Fruit fly (Drosophila melanogaster) whole organism, embryonic: ENCODE results near the gene CG14135.
A peak's percentile ranks its signal among the peaks of the same experiment; 100 is the strongest.

ENCODE experiments used
- Asciz ChIP-seq: fragments of 200-800 bp; sonication (Bioruptor generic); optimal IDR thresholded peaks from 2 replicates; lab custom pipeline; 2017; ENCODE audit warnings: missing biosample characterization, mild to moderate bottlenecking, missing genetic modification characterization, missing genetic modification reagents
- Awh ChIP-seq: fragments of 200-800 bp; sonication (Bioruptor generic); IDR thresholded peaks from 2 replicates; pipeline ENCODE4, ENCODE4 v1.3.6; 2022; ENCODE audit warnings: missing biosample characterization, missing genetic modification characterization
- Bdp1 ChIP-seq: fragments of 200-800 bp; sonication (Bioruptor generic); optimal IDR thresholded peaks from 3 replicates; lab custom pipeline; 2016; ENCODE audit warnings: missing biosample characterization, missing genetic modification characterization
- CG10274 ChIP-seq: fragments of 200-800 bp; sonication (Bioruptor generic); optimal IDR thresholded peaks from 3 replicates; lab custom pipeline; 2017; ENCODE audit warnings: missing biosample characterization, mild to moderate bottlenecking, missing genetic modification characterization
- CG10979 ChIP-seq: fragments of 200-800 bp; sonication (Bioruptor generic); optimal IDR thresholded peaks from 2 replicates; lab custom pipeline; 2018; ENCODE audit warnings: missing biosample characterization, mild to moderate bottlenecking, missing genetic modification characterization, moderate library complexity
- CG11093 ChIP-seq: fragments of 200-800 bp; sonication (Bioruptor generic); IDR thresholded peaks from 3 replicates; pipeline ENCODE4 v1.3.6; 2022; ENCODE audit warnings: missing biosample characterization, missing genetic modification characterization
- CG11247 ChIP-seq: fragments of 200-800 bp; sonication (Bioruptor generic); IDR thresholded peaks from 2 replicates; pipeline ENCODE4 v1.3.6; 2022; ENCODE audit warnings: missing biosample characterization, missing genetic modification characterization
- CG11456 ChIP-seq: fragments of 200-800 bp; sonication (Bioruptor generic); IDR thresholded peaks from 3 replicates; pipeline ENCODE4 v1.3.6; 2022; ENCODE audit warnings: missing biosample characterization, missing genetic modification characterization
- CG11504 ChIP-seq: fragments of 200-800 bp; sonication (Bioruptor generic); optimal IDR thresholded peaks from 3 replicates; lab custom pipeline; 2019; ENCODE audit warnings: missing biosample characterization, mild to moderate bottlenecking, missing genetic modification characterization, moderate library complexity
- CG11695 ChIP-seq: fragments of 200-800 bp; sonication (Bioruptor generic); IDR thresholded peaks from 3 replicates; pipeline ENCODE4 v1.3.6; 2022; ENCODE audit warnings: missing biosample characterization, missing genetic modification characterization
- CG17359 ChIP-seq: fragments of 200-800 bp; sonication (Bioruptor generic); optimal IDR thresholded peaks from 3 replicates; lab custom pipeline; 2018; ENCODE audit warnings: missing biosample characterization, mild to moderate bottlenecking, missing genetic modification characterization, moderate library complexity
- CG17829 ChIP-seq: fragments of 200-800 bp; optimal IDR thresholded peaks from 2 replicates; lab custom pipeline; 2019; ENCODE audit warnings: missing biosample characterization, mild to moderate bottlenecking, missing genetic modification characterization, moderate library complexity
- CG2678 ChIP-seq: fragments of 200-800 bp; sonication (Bioruptor generic); optimal IDR thresholded peaks from 3 replicates; lab custom pipeline; 2019; ENCODE audit warnings: missing biosample characterization, mild to moderate bottlenecking, missing genetic modification characterization, moderate library complexity
- CG2712 ChIP-seq: fragments of 200-800 bp; optimal IDR thresholded peaks from 3 replicates; lab custom pipeline; 2019; ENCODE audit warnings: missing biosample characterization, mild to moderate bottlenecking, missing genetic modification characterization, moderate library complexity
- CG31224 ChIP-seq: fragments of 200-800 bp; sonication (Bioruptor generic); IDR thresholded peaks from 2 replicates; pipeline ENCODE4 v1.3.6; 2022; ENCODE audit warnings: missing biosample characterization, missing genetic modification characterization
- CG32532 ChIP-seq: fragments of 200-800 bp; sonication (Bioruptor generic); IDR thresholded peaks from 2 replicates; pipeline ENCODE4 v1.3.6; 2022; ENCODE audit warnings: missing biosample characterization, missing genetic modification characterization
- CG34422 ChIP-seq: fragments of 200-800 bp; sonication (Bioruptor generic); IDR thresholded peaks from 3 replicates; pipeline ENCODE4 v1.3.6; 2022; ENCODE audit warnings: missing biosample characterization, missing genetic modification characterization
- CG5245 ChIP-seq: fragments of 200-800 bp; sonication (Bioruptor generic); optimal IDR thresholded peaks from 3 replicates; lab custom pipeline; 2016; ENCODE audit warnings: missing biosample characterization, missing genetic modification characterization
- CG6175 ChIP-seq: fragments of 200-800 bp; sonication (Bioruptor generic); IDR thresholded peaks from 3 replicates; pipeline ENCODE4 v1.3.6; 2022; ENCODE audit warnings: missing biosample characterization, missing genetic modification characterization
- CG6689 ChIP-seq: fragments of 200-800 bp; sonication (Bioruptor generic); IDR thresholded peaks from 2 replicates; pipeline ENCODE4 v1.3.6; 2022; ENCODE audit warnings: missing biosample characterization, missing genetic modification characterization
- CG8290 ChIP-seq, 3 experiments: fragments of 200-800 bp; sonication (Bioruptor generic); optimal IDR thresholded peaks; 2 replicates each; lab custom pipeline; 2016 to 2019; ENCODE audit warnings: missing biosample characterization in 3 of 3, missing genetic modification characterization in 3 of 3, mild to moderate bottlenecking in 2 of 3, moderate library complexity in 1 of 3
- CG9876 ChIP-seq: fragments of 200-800 bp; sonication (Bioruptor generic); optimal IDR thresholded peaks from 2 replicates; lab custom pipeline; 2016; ENCODE audit warnings: missing biosample characterization, missing genetic modification characterization
- Dip3 ChIP-seq: fragments of 200-800 bp; sonication (Bioruptor generic); optimal IDR thresholded peaks from 3 replicates; lab custom pipeline; 2016; ENCODE audit warnings: missing biosample characterization, missing genetic modification characterization
- ERR ChIP-seq: fragments of 200-800 bp; sonication (Bioruptor generic); optimal IDR thresholded peaks from 2 replicates; lab custom pipeline; 2016; ENCODE audit warnings: missing biosample characterization, missing genetic modification characterization
- Eip74EF ChIP-seq, 2 experiments: fragments of 200-800 bp in 1 of 2; fragments of >200 bp in 1 of 2; sonication (Bioruptor generic) in 1 of 2; optimal IDR thresholded peaks; 2 replicates each; lab custom pipeline; 2017 to 2019; ENCODE audit warnings: missing biosample characterization in 2 of 2, missing genetic modification characterization in 2 of 2, mild to moderate bottlenecking in 1 of 2, moderate library complexity in 1 of 2
- Ets97D ChIP-seq: fragments of 200-800 bp; sonication (Bioruptor generic); optimal IDR thresholded peaks from 3 replicates; lab custom pipeline; 2016; ENCODE audit warnings: missing biosample characterization, missing genetic modification characterization
- Fer1 ChIP-seq: fragments of 200-800 bp; sonication (Bioruptor generic); optimal IDR thresholded peaks from 2 replicates; lab custom pipeline; 2017; ENCODE audit warnings: missing biosample characterization, mild to moderate bottlenecking, missing genetic modification characterization
- H2.0 ChIP-seq: fragments of 200-800 bp; sonication (Bioruptor generic); IDR thresholded peaks from 2 replicates; pipeline ENCODE4 v1.3.6; 2022; ENCODE audit warnings: missing biosample characterization, missing genetic modification characterization
- HLHmδ ChIP-seq: fragments of 200-800 bp; sonication (Bioruptor generic); optimal IDR thresholded peaks from 2 replicates; lab custom pipeline; 2018; ENCODE audit warnings: missing biosample characterization, mild to moderate bottlenecking, missing genetic modification characterization, moderate library complexity
- Meics ChIP-seq: fragments of 200-800 bp; sonication (Bioruptor generic); optimal IDR thresholded peaks from 2 replicates; lab custom pipeline; 2017; ENCODE audit warnings: missing biosample characterization, mild to moderate bottlenecking, missing genetic modification characterization
- NK7.1 ChIP-seq: fragments of 200-800 bp; sonication (Bioruptor generic); optimal IDR thresholded peaks from 3 replicates; lab custom pipeline; 2016; ENCODE audit warnings: missing biosample characterization, missing genetic modification characterization
- Oli ChIP-seq: fragments of 200-800 bp; sonication (Bioruptor generic); optimal IDR thresholded peaks from 2 replicates; lab custom pipeline; 2018; ENCODE audit warnings: missing biosample characterization, mild to moderate bottlenecking, missing genetic modification characterization, moderate library complexity
- PHDP ChIP-seq: fragments of 200-800 bp; sonication (Bioruptor generic); optimal IDR thresholded peaks from 3 replicates; lab custom pipeline; 2018; ENCODE audit warnings: missing biosample characterization, mild to moderate bottlenecking, missing genetic modification characterization, moderate library complexity
- Rx ChIP-seq: fragments of 200-800 bp; sonication (Bioruptor generic); IDR thresholded peaks from 2 replicates; pipeline ENCODE4 v1.3.6; 2022; ENCODE audit warnings: missing biosample characterization, missing genetic modification characterization
- ap ChIP-seq: fragments of 200-800 bp; sonication (Bioruptor generic); IDR thresholded peaks from 2 replicates; pipeline ENCODE4 v1.3.6; 2022; ENCODE audit warnings: missing biosample characterization, missing genetic modification characterization
- ase ChIP-seq: fragments of 200-800 bp; sonication (Bioruptor generic); IDR thresholded peaks from 3 replicates; pipeline ENCODE4 v1.3.6; 2022; ENCODE audit warnings: missing biosample characterization, missing genetic modification characterization
- chif ChIP-seq, 2 experiments: fragments of 200-800 bp; sonication (Bioruptor generic); optimal IDR thresholded peaks; 3 replicates each; lab custom pipeline; 2016; ENCODE audit warnings: missing biosample characterization in 2 of 2, missing genetic modification characterization in 2 of 2
- chn ChIP-seq: fragments of 200-800 bp; sonication (Bioruptor generic); optimal IDR thresholded peaks from 2 replicates; lab custom pipeline; 2016; ENCODE audit warnings: missing biosample characterization, missing genetic modification characterization
- fu2 ChIP-seq: fragments of 200-800 bp; sonication (Bioruptor generic); optimal IDR thresholded peaks from 2 replicates; lab custom pipeline; 2016; ENCODE audit warnings: missing biosample characterization, missing genetic modification characterization
- her ChIP-seq: fragments of 200-800 bp; sonication (Bioruptor generic); optimal IDR thresholded peaks from 2 replicates; lab custom pipeline; 2016; ENCODE audit warnings: missing biosample characterization, missing genetic modification characterization
- jing ChIP-seq: fragments of 200-800 bp; sonication (Bioruptor generic); optimal IDR thresholded peaks from 2 replicates; lab custom pipeline; 2018; ENCODE audit warnings: missing biosample characterization, mild to moderate bottlenecking, missing genetic modification characterization
- pb ChIP-seq: fragments of 200-800 bp; sonication (Bioruptor generic); optimal IDR thresholded peaks from 3 replicates; lab custom pipeline; 2016; ENCODE audit warnings: missing biosample characterization, missing genetic modification characterization
- phol ChIP-seq: fragments of 200-800 bp; sonication (Bioruptor generic); optimal IDR thresholded peaks from 3 replicates; lab custom pipeline; 2018; ENCODE audit warnings: missing biosample characterization, mild to moderate bottlenecking, missing genetic modification characterization, moderate library complexity
- prd ChIP-seq, 3 experiments: fragments of >200 bp in 2 of 3; fragments of 200-800 bp in 1 of 3; sonication (Bioruptor generic) in 1 of 3; optimal IDR thresholded peaks in 2 of 3; IDR thresholded peaks in 1 of 3; 2 replicates in 2 of 3; 3 replicates in 1 of 3; pipeline versions ENCODE4 v1.3.6 to Lab custom; 2017 to 2022; ENCODE audit warnings: missing biosample characterization in 1 of 3, missing genetic modification characterization in 1 of 3
- schlank ChIP-seq: fragments of 200-800 bp; sonication (Bioruptor generic); optimal IDR thresholded peaks from 2 replicates; lab custom pipeline; 2018; ENCODE audit warnings: missing biosample characterization, mild to moderate bottlenecking, missing genetic modification characterization
- tgo ChIP-seq: fragments of 200-800 bp; sonication (Bioruptor generic); IDR thresholded peaks from 3 replicates; pipeline ENCODE4 v1.3.6; 2022; ENCODE audit warnings: missing biosample characterization, missing genetic modification characterization
- vnd ChIP-seq: fragments of 200-800 bp; sonication (Bioruptor generic); IDR thresholded peaks from 3 replicates; pipeline ENCODE4 v1.3.6; 2022; ENCODE audit warnings: missing biosample characterization, missing genetic modification characterization; ENCODE audit not compliant: partially characterized antibody
- wdn ChIP-seq: fragments of 200-800 bp; sonication (Bioruptor generic); IDR thresholded peaks from 2 replicates; pipeline ENCODE4 v1.3.6; 2022; ENCODE audit warnings: missing biosample characterization, missing genetic modification characterization
- zfh1 ChIP-seq: fragments of 200-800 bp; sonication (Bioruptor generic); IDR thresholded peaks from 3 replicates; pipeline ENCODE4 v1.3.6; 2022; ENCODE audit warnings: missing biosample characterization, missing genetic modification characterization

CG14135 gene

dm6 chr3L:11680298-11680697 lies 11.1 kb upstream of the CG14135 start, which contains the start of gene CG32085 (continued):
- TF ChIP-seq ap (GFP tag; lab: Robert Waterston, UW), result no peak
- TF ChIP-seq CG10274, result peak; percentile 37
- peak; percentile 66; the same call in 1 of the 3 replicates for TF ChIP-seq CG6175 (GFP tag; lab: Robert Waterston, UW)
- peak; percentile 28 for TF ChIP-seq CG9876 (GFP tag; lab: Kevin White, UChicago)
- TF ChIP-seq Dip3 (GFP tag; lab: Kevin White, UChicago), result peak; percentile 41
- peak; percentile 54 for TF ChIP-seq CG17359
- no peak for TF ChIP-seq jing (GFP tag; lab: Kevin White, UChicago)
- TF ChIP-seq Eip74EF (GFP tag; optimal IDR thresholded peaks at IDR 0.05; lab: Kevin White, UChicago), result no peak
- peak; percentile 38; the same call in 1 of the 3 replicates for TF ChIP-seq ase (GFP tag; lab: Robert Waterston, UW)
- peak; percentile 77 for TF ChIP-seq CG11247
- TF ChIP-seq CG11504, result peak; percentile 45
- peak; percentile 35 for TF ChIP-seq CG17829 (tag; lab: Kevin White, UChicago)
- TF ChIP-seq schlank (tag; lab: Kevin White, UChicago), result peak; percentile 67
- TF ChIP-seq her (GFP tag; lab: Kevin White, UChicago), result peak; percentile 78
- peak; percentile 53 for TF ChIP-seq Rx (GFP tag; lab: Robert Waterston, UW)
- TF ChIP-seq CG34422, result peak; percentile 27; the same call in 1 of the 3 replicates
- peak; percentile 86 for TF ChIP-seq Fer1
- TF ChIP-seq fu2 (GFP tag; lab: Kevin White, UChicago), result peak; percentile 54
- 0 out of 2 replicates have a peak, but pooled peaks have one; percentile 33 for TF ChIP-seq CG31224 (GFP tag; lab: Robert Waterston, UW)
- TF ChIP-seq PHDP, result peak; percentile 28
- TF ChIP-seq Asciz (GFP tag; lab: Kevin White, UChicago), result no peak
- peak; percentile 18 for TF ChIP-seq HLHmδ (GFP tag; lab: Kevin White, UChicago)
- peak; percentile 62 for TF ChIP-seq NK7.1 (GFP tag; lab: Kevin White, UChicago)
- TF ChIP-seq CG10979 (tag; lab: Kevin White, UChicago), result peak; percentile 31
- peak; percentile 59 for TF ChIP-seq CG2678
- no peak for TF ChIP-seq CG8290 (GFP tag; optimal IDR thresholded peaks at IDR 0.05; lab: Kevin White, UChicago)
- TF ChIP-seq CG8290 (tag; optimal IDR thresholded peaks at IDR 0.05; lab: Kevin White, UChicago), result peak in 1 of 2 experiments; percentile 92
- TF ChIP-seq ERR, result peak; percentile 28
- peak; percentile 69 for TF ChIP-seq CG5245 (GFP tag; lab: Kevin White, UChicago)
- TF ChIP-seq Bdp1 (GFP tag; lab: Kevin White, UChicago), result no peak
- TF ChIP-seq wdn (GFP tag; lab: Robert Waterston, UW), result peak; percentile 54; the same call in 1 of the 2 replicates
- TF ChIP-seq pb (GFP tag; lab: Kevin White, UChicago), result peak; percentile 25
- peak; percentile 34 for TF ChIP-seq CG2712 (tag; lab: Kevin White, UChicago)
- no peak for TF ChIP-seq CG11093 (GFP tag; lab: Robert Waterston, UW)
- TF ChIP-seq CG11695 (GFP tag; lab: Robert Waterston, UW), result peak; percentile 48; the same call in 1 of the 3 replicates
- TF ChIP-seq CG32532 (GFP tag; lab: Robert Waterston, UW), result peak; percentile 91
- peak; percentile 91 for TF ChIP-seq CG11456 (GFP tag; lab: Robert Waterston, UW)
- 0 out of 2 replicates have a peak, but pooled peaks have one; percentile 30 for TF ChIP-seq CG6689
- TF ChIP-seq H2.0 (GFP tag; lab: Robert Waterston, UW), result peak; percentile 36; the same call in 1 of the 2 replicates
- peak; percentile 76 for TF ChIP-seq Meics (GFP tag; lab: Kevin White, UChicago)
- TF ChIP-seq vnd, result no peak
- TF ChIP-seq Ets97D, result peak; percentile 17
- peak; percentile 42; the same call in 2 of the 3 replicates for TF ChIP-seq tgo (GFP tag; lab: Robert Waterston, UW)
- peak; percentile 1 for TF ChIP-seq Oli
- peak; percentile 55 for TF ChIP-seq Awh (GFP tag; lab: Robert Waterston, UW)
- peak; percentile 18 for TF ChIP-seq chn (GFP tag; lab: Kevin White, UChicago)
- TF ChIP-seq chif (GFP tag; optimal IDR thresholded peaks at IDR 0.05; lab: Kevin White, UChicago), result peak in 1 of 2 experiments; percentile 17
- no peak for TF ChIP-seq phol (tag; lab: Kevin White, UChicago)
- peak; percentile 67; the same call in 2 of the 3 replicates for TF ChIP-seq zfh1 (GFP tag; lab: Robert Waterston, UW)
- no peak for TF ChIP-seq prd (optimal IDR thresholded peaks at IDR 0.05; lab: Kevin White, UChicago)
- peak; percentile 55 for TF ChIP-seq prd (GFP tag; IDR thresholded peaks at IDR 0.05; lab: Robert Waterston, UW)
